Worm (Caenorhabditis elegans): ENCODE measurements around the gene Y38C1AA.7.
"Not testable (repeated sequence)": the region's sequence is repeated elsewhere in the genome, so short reads cannot be mapped to it uniquely, and the experiment has no call there.

The Y38C1AA.7 gene

DNA sequence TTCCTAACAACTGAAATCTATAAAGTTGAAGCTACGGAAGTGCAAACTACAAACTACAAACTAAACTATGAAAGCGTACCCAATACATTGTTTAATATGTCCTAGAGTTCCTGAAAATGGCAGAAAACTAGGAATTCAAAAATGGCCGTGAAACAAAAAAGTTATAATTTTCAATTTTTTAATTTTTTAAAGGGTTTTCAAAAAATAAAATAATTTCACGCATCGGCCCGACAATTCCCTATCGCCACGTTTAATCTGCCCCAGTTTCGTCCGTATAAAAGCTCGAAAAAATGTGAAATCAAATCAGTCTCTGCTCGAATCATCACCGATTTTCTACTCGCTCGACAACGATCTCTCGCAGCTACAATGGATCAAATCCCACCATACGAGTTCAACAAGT is at the start of gene Y38C1AA.7:
Gene Y38C1AA.7, plus strand, starts transcription at position 301 of the 400 bp plus-strand sequence.
- no peak for TF ChIP-seq ceh-6 (GFP tag; optimal IDR thresholded peaks at IDR 0.05)
- no peak for TF ChIP-seq Y22D7AL.16 (tag; optimal IDR thresholded peaks at IDR 0.05)
- TF ChIP-seq lim-6 (tag; optimal IDR thresholded peaks at IDR 0.05) = no peak
- no peak for TF ChIP-seq sox-4 (tag; optimal IDR thresholded peaks at IDR 0.05)
- TF ChIP-seq K02D7.2 (tag; optimal IDR thresholded peaks at IDR 0.05) = no peak
- no peak for TF ChIP-seq nhr-11 (tag; optimal IDR thresholded peaks at IDR 0.05)
- TF ChIP-seq ceh-24 (tag; optimal IDR thresholded peaks at IDR 0.05) = no peak
- TF ChIP-seq dve-1 (tag; optimal IDR thresholded peaks at IDR 0.05) = no peak
- TF ChIP-seq ref-2 (tag; optimal IDR thresholded peaks at IDR 0.05) = no peak
- no peak for TF ChIP-seq ceh-31 (tag; optimal IDR thresholded peaks at IDR 0.05)
- TF ChIP-seq T23F11.4 (GFP tag; optimal IDR thresholded peaks at IDR 0.05) = no peak
- no peak for TF ChIP-seq pqm-1 (tag; optimal IDR thresholded peaks at IDR 0.05)
- no peak for TF ChIP-seq hlh-8 (tag; optimal IDR thresholded peaks at IDR 0.05)
- TF ChIP-seq dmd-4 (tag; optimal IDR thresholded peaks at IDR 0.05; ENCODE audit: borderline replicate concordance) = no peak
- no peak for TF ChIP-seq hlh-6 (tag; optimal IDR thresholded peaks at IDR 0.05)
- no peak for TF ChIP-seq ceh-22 (tag; optimal IDR thresholded peaks at IDR 0.05)

DNA sequence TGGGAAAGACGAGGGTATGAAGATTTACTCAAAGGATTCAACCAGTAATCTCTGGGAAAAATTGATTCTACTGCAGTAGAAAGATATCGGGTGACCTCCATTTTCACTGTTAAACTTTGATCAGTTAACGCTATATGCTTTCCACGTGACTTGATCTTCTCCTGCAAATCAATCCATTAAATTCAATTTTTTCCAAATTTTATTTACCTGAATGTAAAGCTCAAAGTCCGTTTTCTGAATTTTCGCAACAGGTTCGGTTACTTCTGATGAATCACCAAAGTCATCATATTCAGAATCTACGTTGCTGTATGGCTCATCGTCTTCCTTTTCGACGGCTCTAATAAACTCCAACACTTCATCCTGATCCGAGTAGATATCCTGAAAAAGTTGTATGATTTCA is 49.5 kb upstream of the Y38C1AA.7 start, which contains the start of gene B0545.4:
Gene B0545.4, minus strand, starts transcription at position 101 of the 400 bp plus-strand sequence.
- TF ChIP-seq ceh-24 (tag; optimal IDR thresholded peaks at IDR 0.05) = no peak
- TF ChIP-seq sox-4 (tag; optimal IDR thresholded peaks at IDR 0.05) = no peak
- no peak for TF ChIP-seq sox-2 (GFP tag; IDR thresholded peaks at IDR 0.05)
- TF ChIP-seq unc-42 (tag; optimal IDR thresholded peaks at IDR 0.05) = no peak
- TF ChIP-seq dve-1 (tag; optimal IDR thresholded peaks at IDR 0.05) = no peak

DNA sequence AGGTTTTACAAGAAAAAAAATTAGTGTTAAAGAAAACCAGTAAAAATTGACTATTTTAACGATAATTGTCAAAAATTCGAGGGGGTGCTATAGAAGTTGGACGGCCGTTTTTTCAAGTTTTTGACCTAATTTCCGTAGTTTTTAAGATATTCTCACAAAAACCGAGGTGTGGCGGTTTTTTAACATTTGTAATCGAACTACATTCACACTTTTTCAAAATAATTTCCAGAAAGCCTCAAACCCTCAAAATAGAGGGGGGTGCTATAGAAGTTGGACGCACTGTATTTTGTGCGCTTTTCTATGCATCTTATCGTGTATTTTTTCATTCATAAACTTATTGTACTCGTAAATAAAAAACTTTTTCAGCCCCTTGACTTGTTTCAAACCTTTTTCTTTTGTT is 47.4 kb upstream of the Y38C1AA.7 start, which contains the start of gene F29C4.4:
Gene F29C4.4, plus strand, starts transcription at position 301 of the 400 bp plus-strand sequence.
- not testable (repeated sequence) for TF ChIP-seq ceh-31, dve-1, ets-4 (tag; optimal IDR thresholded peaks at IDR 0.05)

DNA sequence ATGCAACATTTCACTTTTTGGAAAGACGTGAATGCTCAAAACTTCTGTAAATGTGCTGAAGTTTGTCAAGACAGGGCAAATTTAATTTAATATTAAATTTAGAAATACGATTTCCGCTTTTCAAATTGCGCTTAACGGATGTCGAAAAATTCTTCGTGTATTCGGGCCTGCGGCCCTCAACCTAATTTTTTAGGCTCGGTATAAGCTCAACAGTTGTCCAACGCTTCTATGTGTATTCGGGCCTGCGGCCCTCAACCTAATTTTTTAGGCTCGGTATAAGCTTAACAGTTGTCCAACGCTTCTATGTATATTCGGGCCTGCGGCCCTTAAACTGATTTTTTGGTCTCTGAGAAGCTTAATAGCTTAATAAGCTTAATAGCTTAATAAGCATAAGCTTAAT is 40.0 kb upstream of the Y38C1AA.7 start:
- TF ChIP-seq unc-42 (tag; optimal IDR thresholded peaks at IDR 0.05) (no peak), ref-2 (tag; optimal IDR thresholded peaks at IDR 0.05) (no peak), eyg-1 (tag; optimal IDR thresholded peaks at IDR 0.05) (no peak), hlh-30 (tag; optimal IDR thresholded peaks at IDR 0.05; ENCODE audit: insufficient read depth) (no peak), Y22D7AL.16 (tag; optimal IDR thresholded peaks at IDR 0.05) (no peak), dve-1 (tag; optimal IDR thresholded peaks at IDR 0.05) (no peak), dmd-4 (tag; optimal IDR thresholded peaks at IDR 0.05; ENCODE audit: borderline replicate concordance) (no peak)

DNA sequence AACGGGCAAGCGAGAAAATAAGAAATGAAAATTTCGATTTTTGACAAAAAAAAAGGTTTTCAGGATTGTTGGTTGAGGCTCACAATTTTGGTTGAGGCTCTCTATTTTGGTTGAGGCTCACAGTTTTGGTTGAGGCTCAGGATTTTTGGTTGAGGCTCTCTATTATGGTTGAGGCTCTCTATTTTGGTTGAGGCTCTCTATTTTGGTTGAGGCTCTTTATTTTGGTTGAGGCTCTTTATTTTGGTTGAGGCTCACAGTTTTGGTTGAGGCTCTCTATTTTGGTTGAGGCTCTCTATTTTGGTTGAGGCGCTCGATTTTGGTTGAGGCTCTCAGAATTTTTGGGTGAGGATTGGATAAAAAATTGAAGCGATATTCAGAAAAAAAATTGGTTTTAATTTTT is 39.0 kb upstream of the Y38C1AA.7 start:
- TF ChIP-seq K09A11.1 (tag; optimal IDR thresholded peaks at IDR 0.05; ENCODE audit: insufficient read depth) = no peak
- no peak for TF ChIP-seq ref-2 (tag; optimal IDR thresholded peaks at IDR 0.05)
- TF ChIP-seq fkh-10 (GFP tag; optimal IDR thresholded peaks at IDR 0.05) = no peak
- TF ChIP-seq hlh-13 (GFP tag; optimal IDR thresholded peaks at IDR 0.05) = no peak
- TF ChIP-seq ceh-18 (tag; optimal IDR thresholded peaks at IDR 0.05) = no peak
- no peak for TF ChIP-seq ceh-22 (tag; optimal IDR thresholded peaks at IDR 0.05)
- no peak for TF ChIP-seq eyg-1 (tag; optimal IDR thresholded peaks at IDR 0.05)
- no peak for TF ChIP-seq sdc-2 (tag; optimal IDR thresholded peaks at IDR 0.05)
- TF ChIP-seq pat-9 (tag; optimal IDR thresholded peaks at IDR 0.05) = no peak
- TF ChIP-seq nhr-11 (tag; optimal IDR thresholded peaks at IDR 0.05) = no peak
- TF ChIP-seq Y22D7AL.16 (tag; optimal IDR thresholded peaks at IDR 0.05) = no peak
- TF ChIP-seq syd-9 (tag; optimal IDR thresholded peaks at IDR 0.05) = no peak
- TF ChIP-seq ahr-1 (tag; optimal IDR thresholded peaks at IDR 0.05) = no peak
- no peak for TF ChIP-seq ttx-3 (tag; optimal IDR thresholded peaks at IDR 0.05)
- TF ChIP-seq C08G9.2 (tag; optimal IDR thresholded peaks at IDR 0.05) = no peak

DNA sequence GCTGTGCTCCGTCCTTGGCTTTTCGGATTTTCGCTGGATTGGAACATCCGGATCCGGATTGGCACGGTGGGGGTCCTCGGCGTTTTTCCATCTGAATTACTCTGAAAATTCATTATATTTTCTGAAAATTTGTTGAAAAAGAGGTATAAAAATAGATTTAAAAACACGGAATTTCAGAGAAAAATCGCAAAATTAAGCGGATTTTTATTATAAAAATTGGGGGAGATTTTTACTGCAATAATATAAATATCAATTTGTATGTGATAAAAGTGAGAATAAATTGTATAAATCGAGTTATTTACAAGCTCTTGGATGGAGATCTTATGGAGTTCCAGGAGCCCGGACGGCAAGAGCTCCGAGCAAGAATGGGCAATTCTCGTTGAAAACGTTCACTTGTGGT is 37.2 kb upstream of the Y38C1AA.7 start, which contains the start of gene tut-1:
Gene tut-1, minus strand, starts transcription at position 101 of the 400 bp plus-strand sequence.
- no peak for TF ChIP-seq ceh-14 (tag; optimal IDR thresholded peaks at IDR 0.05)
- no peak for TF ChIP-seq ceh-24 (tag; optimal IDR thresholded peaks at IDR 0.05)
- no peak for TF ChIP-seq fax-1 (tag; optimal IDR thresholded peaks at IDR 0.05)
- no peak for TF ChIP-seq ceh-18 (tag; optimal IDR thresholded peaks at IDR 0.05)
- no peak for TF ChIP-seq syd-9 (tag; optimal IDR thresholded peaks at IDR 0.05)
- no peak for TF ChIP-seq pros-1 (tag; optimal IDR thresholded peaks at IDR 0.05)
- TF ChIP-seq mec-3 (tag; optimal IDR thresholded peaks at IDR 0.05; ENCODE audit: borderline replicate concordance) = no peak
- TF ChIP-seq elt-4 (tag; optimal IDR thresholded peaks at IDR 0.05) = no peak
- no peak for TF ChIP-seq T23F11.4 (GFP tag; optimal IDR thresholded peaks at IDR 0.05)
- TF ChIP-seq nhr-11 (tag; optimal IDR thresholded peaks at IDR 0.05) = no peak
- TF ChIP-seq ets-4 (tag; optimal IDR thresholded peaks at IDR 0.05) = no peak
- no peak for TF ChIP-seq ceh-9 (tag; optimal IDR thresholded peaks at IDR 0.05)
- no peak for TF ChIP-seq odd-2 (tag; optimal IDR thresholded peaks at IDR 0.05)
- TF ChIP-seq pat-9 (tag; optimal IDR thresholded peaks at IDR 0.05) = no peak
